Worm (Caenorhabditis elegans) whole organism, L2 larva: ENCODE data around the gene W04D2.4.

Source experiments
- C34F6.9 ChIP-seq: fragments of 150-350 bp; optimal IDR thresholded peaks from 2 replicates; lab custom pipeline; 2014; ENCODE audit warnings: missing biosample characterization, missing genetic modification characterization
- F13H6.1 ChIP-seq: sonication (generic microtip); optimal IDR thresholded peaks from 2 replicates; lab custom pipeline; 2016; ENCODE audit warnings: missing genetic modification characterization, missing compliant biosample characterization
- R02D3.7 ChIP-seq: fragments of 150-350 bp; optimal IDR thresholded peaks from 2 replicates; lab custom pipeline; 2014; ENCODE audit warnings: missing biosample characterization, missing genetic modification characterization
- Y55F3AM.14 ChIP-seq: fragments of 200-800 bp; sonication (Bioruptor generic); optimal IDR thresholded peaks from 2 replicates; lab custom pipeline; 2018; ENCODE audit warnings: mild to moderate bottlenecking, missing genetic modification characterization, missing compliant biosample characterization
- alr-1 ChIP-seq: fragments of 150-350 bp; optimal IDR thresholded peaks from 2 replicates; lab custom pipeline; 2014; ENCODE audit warnings: missing biosample characterization, missing genetic modification characterization
- blmp-1 ChIP-seq: sonication (generic microtip); optimal IDR thresholded peaks from 2 replicates; lab custom pipeline; 2017; ENCODE audit warnings: missing genetic modification characterization, mild to moderate bottlenecking, missing compliant biosample characterization, antibody characterized with exemption, moderate library complexity; ENCODE audit not compliant: insufficient read depth
- ceh-16 ChIP-seq: fragments of 150-350 bp; optimal IDR thresholded peaks from 2 replicates; lab custom pipeline; 2014; ENCODE audit warnings: missing biosample characterization, missing genetic modification characterization
- ceh-82 ChIP-seq: fragments of 150-350 bp; optimal IDR thresholded peaks from 2 replicates; lab custom pipeline; 2014; ENCODE audit warnings: missing biosample characterization, missing genetic modification characterization
- crh-2 ChIP-seq: sonication (generic microtip); optimal IDR thresholded peaks from 2 replicates; lab custom pipeline; 2017; ENCODE audit warnings: missing biosample characterization, missing genetic modification characterization
- dmd-4 ChIP-seq: sonication (generic microtip); optimal IDR thresholded peaks from 2 replicates; lab custom pipeline; 2017; ENCODE audit warnings: missing biosample characterization, missing genetic modification characterization
- egl-27 ChIP-seq: sonication (generic microtip); optimal IDR thresholded peaks from 3 replicates; lab custom pipeline; 2017; ENCODE audit warnings: missing biosample characterization, missing genetic modification reagents, missing genetic modification characterization
- elt-1 ChIP-seq: fragments of 150-350 bp; optimal IDR thresholded peaks from 2 replicates; lab custom pipeline; 2014; ENCODE audit warnings: missing biosample characterization, missing genetic modification characterization
- elt-3 ChIP-seq: sonication (generic microtip); optimal IDR thresholded peaks from 2 replicates; lab custom pipeline; 2017; ENCODE audit warnings: missing biosample characterization, missing genetic modification characterization
- fos-1 ChIP-seq: fragments of 150-350 bp; optimal IDR thresholded peaks from 2 replicates; lab custom pipeline; 2014; ENCODE audit warnings: missing biosample characterization, missing genetic modification characterization
- gmeb-1 ChIP-seq: fragments of 150-350 bp; optimal IDR thresholded peaks from 2 replicates; lab custom pipeline; 2014; ENCODE audit warnings: missing biosample characterization, missing genetic modification characterization
- lin-11 ChIP-seq: fragments of 150-350 bp; sonication (generic microtip); optimal IDR thresholded peaks from 2 replicates; lab custom pipeline; 2014; ENCODE audit warnings: missing biosample characterization, missing genetic modification characterization, inconsistent platforms, mixed read lengths
- lin-39 ChIP-seq: fragments of 150-350 bp; optimal IDR thresholded peaks from 2 replicates; lab custom pipeline; 2014; ENCODE audit warnings: missing biosample characterization, missing genetic modification reagents, missing genetic modification characterization
- lsy-2 ChIP-seq, 2 experiments: fragments of 150-350 bp in 1 of 2; sonication (generic microtip) in 1 of 2; optimal IDR thresholded peaks; 2 replicates each; lab custom pipeline; 2014 to 2017; ENCODE audit warnings: missing biosample characterization in 2 of 2, missing genetic modification characterization in 2 of 2
- mab-5 ChIP-seq: fragments of 150-350 bp; optimal IDR thresholded peaks from 2 replicates; lab custom pipeline; 2014; ENCODE audit warnings: missing biosample characterization, missing genetic modification characterization
- mbf-1 ChIP-seq: sonication (generic microtip); optimal IDR thresholded peaks from 2 replicates; lab custom pipeline; 2017; ENCODE audit warnings: missing biosample characterization, missing genetic modification characterization
- mdl-1 ChIP-seq, 2 experiments: fragments of 150-350 bp in 1 of 2; sonication (generic microtip) in 1 of 2; optimal IDR thresholded peaks; 2 replicates each; lab custom pipeline; 2017; ENCODE audit warnings: missing biosample characterization in 2 of 2, missing genetic modification characterization in 2 of 2
- nhr-11 ChIP-seq: fragments of 150-350 bp; optimal IDR thresholded peaks from 2 replicates; lab custom pipeline; 2014; ENCODE audit warnings: missing biosample characterization, missing genetic modification characterization
- nhr-12 ChIP-seq: fragments of 150-350 bp; optimal IDR thresholded peaks from 2 replicates; lab custom pipeline; 2014; ENCODE audit warnings: missing biosample characterization, missing genetic modification characterization
- nhr-129 ChIP-seq: fragments of 150-350 bp; optimal IDR thresholded peaks from 2 replicates; lab custom pipeline; 2014; ENCODE audit warnings: missing biosample characterization, missing genetic modification characterization
- nhr-21 ChIP-seq: fragments of 150-350 bp; optimal IDR thresholded peaks from 2 replicates; lab custom pipeline; 2014; ENCODE audit warnings: missing biosample characterization, missing genetic modification characterization
- nhr-23 ChIP-seq: fragments of 150-350 bp; optimal IDR thresholded peaks from 2 replicates; lab custom pipeline; 2014; ENCODE audit warnings: missing biosample characterization, missing genetic modification reagents, missing genetic modification characterization
- nhr-237 ChIP-seq: fragments of 150-350 bp; optimal IDR thresholded peaks from 2 replicates; lab custom pipeline; 2014; ENCODE audit warnings: missing biosample characterization, missing genetic modification characterization
- nhr-25 ChIP-seq: fragments of 150-350 bp; sonication (generic microtip); optimal IDR thresholded peaks from 3 replicates; lab custom pipeline; 2014; ENCODE audit warnings: missing biosample characterization, missing genetic modification characterization
- nhr-77 ChIP-seq: fragments of 150-350 bp; optimal IDR thresholded peaks from 2 replicates; lab custom pipeline; 2014; ENCODE audit warnings: missing biosample characterization, missing genetic modification characterization
- sem-4 ChIP-seq: fragments of 150-350 bp; optimal IDR thresholded peaks from 2 replicates; lab custom pipeline; 2014; ENCODE audit warnings: missing biosample characterization, missing genetic modification reagents, missing genetic modification characterization
- sma-3 ChIP-seq: sonication (generic microtip); optimal IDR thresholded peaks from 2 replicates; lab custom pipeline; 2016; ENCODE audit warnings: missing genetic modification reagents, missing genetic modification characterization, missing compliant biosample characterization
- sma-9 ChIP-seq, 2 experiments: fragments of 150-350 bp in 1 of 2; sonication (generic microtip) in 1 of 2; optimal IDR thresholded peaks; 2 replicates each; lab custom pipeline; 2014 to 2016; ENCODE audit warnings: missing genetic modification characterization in 2 of 2, mild to moderate bottlenecking in 1 of 2, missing biosample characterization in 1 of 2, missing compliant biosample characterization in 1 of 2, missing genetic modification reagents in 1 of 2, moderate library complexity in 1 of 2
- snpc-4 ChIP-seq: fragments of 150-350 bp; optimal IDR thresholded peaks from 2 replicates; lab custom pipeline; 2014; ENCODE audit warnings: missing biosample characterization, missing genetic modification characterization
- unc-39 ChIP-seq: fragments of 150-350 bp; optimal IDR thresholded peaks from 2 replicates; lab custom pipeline; 2014; ENCODE audit warnings: missing biosample characterization, missing genetic modification characterization
- unc-55 ChIP-seq: fragments of 150-350 bp; sonication (generic microtip); optimal IDR thresholded peaks from 3 replicates; lab custom pipeline; 2014; ENCODE audit warnings: missing biosample characterization, missing genetic modification reagents, missing genetic modification characterization
- unc-62 ChIP-seq: fragments of 150-350 bp; optimal IDR thresholded peaks from 2 replicates; lab custom pipeline; 2014; ENCODE audit warnings: missing biosample characterization, missing genetic modification reagents, missing genetic modification characterization
- zag-1 ChIP-seq: fragments of 150-350 bp; optimal IDR thresholded peaks from 2 replicates; lab custom pipeline; 2014; ENCODE audit warnings: missing biosample characterization, missing genetic modification characterization
- ztf-1 ChIP-seq: fragments of 200-800 bp; sonication (Bioruptor generic); conservative IDR thresholded peaks from 2 replicates; pipeline ENCODE4 v1.3.6; 2022; ENCODE audit warnings: missing genetic modification characterization, missing compliant biosample characterization
- ztf-11 ChIP-seq: sonication (generic microtip); optimal IDR thresholded peaks from 2 replicates; lab custom pipeline; 2017; ENCODE audit warnings: missing biosample characterization, missing genetic modification characterization
- ztf-4 ChIP-seq: fragments of 150-350 bp; optimal IDR thresholded peaks from 2 replicates; lab custom pipeline; 2014; ENCODE audit warnings: missing biosample characterization, missing genetic modification characterization

The W04D2.4 gene

ce11 chrV:12538984-12539852 is 41.7 kb upstream of the W04D2.4 start:
- TF ChIP-seq unc-62 (GFP tag; lab: Kevin White, UChicago), result no peak
- TF ChIP-seq nhr-23 (tag; lab: Kevin White, UChicago), result no peak
- TF ChIP-seq lin-39 (tag; lab: Kevin White, UChicago), result no peak
- peak; percentile 23 for TF ChIP-seq fos-1 (tag; lab: Kevin White, UChicago)
- no peak for TF ChIP-seq ztf-4 (tag; lab: Kevin White, UChicago)
- TF ChIP-seq nhr-21 (tag; lab: Kevin White, UChicago), result no peak
- no peak for TF ChIP-seq nhr-11 (tag; lab: Kevin White, UChicago)
- no peak for TF ChIP-seq gmeb-1 (tag; lab: Kevin White, UChicago)
- no peak for TF ChIP-seq egl-27 (tag; lab: Kevin White, UChicago)
- TF ChIP-seq unc-55 (GFP tag; lab: Kevin White, UChicago), result no peak
- TF ChIP-seq lsy-2 (tag; optimal IDR thresholded peaks at IDR 0.05; lab: Kevin White, UChicago), result peak in 1 of 2 experiments; percentile 44
- peak; percentile 49 for TF ChIP-seq sma-9 (GFP tag; optimal IDR thresholded peaks at IDR 0.05; lab: Kevin White, UChicago)
- no peak for TF ChIP-seq sma-9 (tag; optimal IDR thresholded peaks at IDR 0.05; lab: Kevin White, UChicago)
- TF ChIP-seq elt-1 (tag; lab: Kevin White, UChicago), result peak; percentile 56
- TF ChIP-seq elt-3 (tag; lab: Kevin White, UChicago), result no peak
- TF ChIP-seq nhr-12, result no peak
- no peak for TF ChIP-seq nhr-129 (tag; lab: Kevin White, UChicago)
- TF ChIP-seq mdl-1 (tag; optimal IDR thresholded peaks at IDR 0.05; lab: Kevin White, UChicago), result no peak
- TF ChIP-seq Y55F3AM.14 (GFP tag; lab: Kevin White, UChicago), result peak; percentile 20
- TF ChIP-seq sem-4 (tag; lab: Kevin White, UChicago), result no peak
- TF ChIP-seq mbf-1 (tag; lab: Kevin White, UChicago), result no peak
- TF ChIP-seq C34F6.9 (tag; lab: Kevin White, UChicago), result no peak

ce11 chrV:12537505-12537904 is 40.0 kb upstream of the W04D2.4 start:
- peak in 1 of 2 experiments; percentile 4 for TF ChIP-seq lsy-2 (tag; optimal IDR thresholded peaks at IDR 0.05; lab: Kevin White, UChicago)
- TF ChIP-seq egl-27 (tag; lab: Kevin White, UChicago), result peak; percentile 70
- TF ChIP-seq sma-9 (GFP tag; optimal IDR thresholded peaks at IDR 0.05; lab: Kevin White, UChicago), result peak; percentile 63
- no peak for TF ChIP-seq sma-9 (tag; optimal IDR thresholded peaks at IDR 0.05; lab: Kevin White, UChicago)
- no peak for TF ChIP-seq dmd-4 (tag; lab: Kevin White, UChicago)
- no peak for TF ChIP-seq unc-62 (GFP tag; lab: Kevin White, UChicago)
- no peak for TF ChIP-seq nhr-129 (tag; lab: Kevin White, UChicago)
- no peak for TF ChIP-seq elt-3 (tag; lab: Kevin White, UChicago)
- TF ChIP-seq nhr-21 (tag; lab: Kevin White, UChicago), result peak; percentile 62
- TF ChIP-seq ceh-16 (tag; lab: Kevin White, UChicago), result no peak
- TF ChIP-seq mab-5 (tag; lab: Kevin White, UChicago), result no peak
- no peak for TF ChIP-seq R02D3.7
- TF ChIP-seq fos-1 (tag; lab: Kevin White, UChicago), result peak; percentile 32
- TF ChIP-seq ztf-1, result no peak
- peak; percentile 38 for TF ChIP-seq sem-4 (tag; lab: Kevin White, UChicago)
- TF ChIP-seq blmp-1, result peak; percentile 59

ce11 chrV:12536409-12537038 is 39.0 kb upstream of the W04D2.4 start:
- TF ChIP-seq sem-4 (tag; lab: Kevin White, UChicago) (no peak), Y55F3AM.14 (GFP tag; lab: Kevin White, UChicago) (no peak), elt-3 (tag; lab: Kevin White, UChicago) (no peak), nhr-129 (tag; lab: Kevin White, UChicago) (peak; percentile 32), egl-27 (tag; lab: Kevin White, UChicago) (no peak), crh-2 (tag; lab: Kevin White, UChicago) (peak; percentile 37), ceh-16 (tag; lab: Kevin White, UChicago) (no peak), nhr-21 (tag; lab: Kevin White, UChicago) (no peak), nhr-25 (tag; lab: Kevin White, UChicago) (peak; percentile 30), lsy-2 (tag; optimal IDR thresholded peaks at IDR 0.05; lab: Kevin White, UChicago) (peak in 1 of 2 experiments; percentile 17), nhr-77 (tag; lab: Kevin White, UChicago) (no peak), nhr-11 (tag; lab: Kevin White, UChicago) (no peak), mab-5 (tag; lab: Kevin White, UChicago) (no peak), snpc-4 (tag; lab: Kevin White, UChicago) (no peak), fos-1 (tag; lab: Kevin White, UChicago) (peak; percentile 26), ceh-82 (tag; lab: Kevin White, UChicago) (no peak), ztf-11 (no peak), lin-11 (no peak), elt-1 (tag; lab: Kevin White, UChicago) (no peak), zag-1 (tag; lab: Kevin White, UChicago) (no peak), F13H6.1 (tag; lab: Kevin White, UChicago) (peak; percentile 2), alr-1 (tag; lab: Kevin White, UChicago) (no peak), nhr-237 (tag; lab: Kevin White, UChicago) (no peak), sma-9 (GFP tag; optimal IDR thresholded peaks at IDR 0.05; lab: Kevin White, UChicago) (no peak), sma-9 (tag; optimal IDR thresholded peaks at IDR 0.05; lab: Kevin White, UChicago) (no peak), dmd-4 (tag; lab: Kevin White, UChicago) (no peak), sma-3 (GFP tag; lab: Kevin White, UChicago) (peak; percentile 8), unc-55 (GFP tag; lab: Kevin White, UChicago) (no peak), unc-39 (no peak)
